Worm (Caenorhabditis elegans) whole organism, L3 larva: ENCODE measurements around the gene Y38H6C.8.

Experiments used
- R02D3.7 ChIP-seq: fragments of 150-350 bp; optimal IDR thresholded peaks from 2 replicates; lab custom pipeline; 2014; ENCODE audit warnings: missing biosample characterization, missing genetic modification characterization
- ZK546.5 ChIP-seq: sonication (generic microtip); optimal IDR thresholded peaks from 2 replicates; lab custom pipeline; 2017; ENCODE audit warnings: missing biosample characterization, missing genetic modification characterization
- aly-2 ChIP-seq: fragments of 150-350 bp; optimal IDR thresholded peaks from 2 replicates; lab custom pipeline; 2014; ENCODE audit warnings: missing biosample characterization, missing genetic modification characterization
- ama-1 ChIP-seq: fragments of 150-350 bp; optimal IDR thresholded peaks from 2 replicates; lab custom pipeline; 2018
- ceh-16 ChIP-seq: sonication (generic microtip); optimal IDR thresholded peaks from 2 replicates; lab custom pipeline; 2017; ENCODE audit warnings: missing biosample characterization, missing genetic modification characterization
- ceh-82 ChIP-seq: fragments of 150-350 bp; optimal IDR thresholded peaks from 2 replicates; lab custom pipeline; 2014; ENCODE audit warnings: missing biosample characterization, missing genetic modification characterization
- ceh-9 ChIP-seq: sonication (generic microtip); optimal IDR thresholded peaks from 2 replicates; lab custom pipeline; 2018; ENCODE audit warnings: missing biosample characterization, missing genetic modification characterization
- egl-27 ChIP-seq: sonication (generic microtip); optimal IDR thresholded peaks from 4 replicates; lab custom pipeline; 2017; ENCODE audit warnings: missing biosample characterization, missing genetic modification reagents, missing genetic modification characterization
- egl-5 ChIP-seq: fragments of 150-350 bp; optimal IDR thresholded peaks from 2 replicates; lab custom pipeline; 2017; ENCODE audit warnings: missing biosample characterization, missing genetic modification reagents, missing genetic modification characterization, inconsistent platforms
- elt-1 ChIP-seq: fragments of 150-350 bp; optimal IDR thresholded peaks from 2 replicates; lab custom pipeline; 2014; ENCODE audit warnings: missing biosample characterization, missing genetic modification characterization
- elt-2 ChIP-seq: sonication (generic microtip); optimal IDR thresholded peaks from 2 replicates; lab custom pipeline; 2016; ENCODE audit warnings: missing genetic modification reagents, mild to moderate bottlenecking, missing genetic modification characterization, missing compliant biosample characterization
- elt-3 ChIP-seq, 3 experiments: fragments of 150-350 bp in 1 of 3; sonication (generic microtip) in 2 of 3; optimal IDR thresholded peaks; 2 replicates in 2 of 3; 4 replicates in 1 of 3; lab custom pipeline; 2014 to 2017; ENCODE audit warnings: missing biosample characterization in 3 of 3, missing genetic modification characterization in 3 of 3
- eor-1 ChIP-seq, 2 experiments: fragments of 150-350 bp; optimal IDR thresholded peaks; 2 replicates each; lab custom pipeline; 2014 to 2018; ENCODE audit warnings: missing biosample characterization in 2 of 2, missing genetic modification characterization in 2 of 2
- fkh-10 ChIP-seq: sonication (generic microtip); optimal IDR thresholded peaks from 2 replicates; lab custom pipeline; 2017; ENCODE audit warnings: missing biosample characterization, missing genetic modification reagents, missing genetic modification characterization
- fos-1 ChIP-seq: fragments of 150-350 bp; optimal IDR thresholded peaks from 2 replicates; lab custom pipeline; 2014; ENCODE audit warnings: missing biosample characterization, missing genetic modification characterization
- hmg-11 ChIP-seq: sonication (generic microtip); optimal IDR thresholded peaks from 2 replicates; lab custom pipeline; 2016; ENCODE audit warnings: missing genetic modification characterization, missing compliant biosample characterization
- jun-1 ChIP-seq: fragments of 150-350 bp; optimal IDR thresholded peaks from 2 replicates; lab custom pipeline; 2014; ENCODE audit warnings: missing biosample characterization, missing genetic modification reagents, missing genetic modification characterization
- lsy-12 ChIP-seq: sonication (generic microtip); optimal IDR thresholded peaks from 2 replicates; lab custom pipeline; 2016; ENCODE audit warnings: mild to moderate bottlenecking, missing genetic modification characterization, missing compliant biosample characterization
- mdl-1 ChIP-seq: fragments of 150-350 bp; optimal IDR thresholded peaks from 2 replicates; lab custom pipeline; 2014; ENCODE audit warnings: missing biosample characterization, missing genetic modification characterization
- nhr-12 ChIP-seq: fragments of 150-350 bp; optimal IDR thresholded peaks from 2 replicates; lab custom pipeline; 2014; ENCODE audit warnings: missing biosample characterization, missing genetic modification characterization
- nhr-23 ChIP-seq: fragments of 150-350 bp; optimal IDR thresholded peaks from 2 replicates; lab custom pipeline; 2014; ENCODE audit warnings: missing biosample characterization, missing genetic modification reagents, missing genetic modification characterization
- nhr-25 ChIP-seq: sonication (generic microtip); optimal IDR thresholded peaks from 2 replicates; lab custom pipeline; 2017; ENCODE audit warnings: missing biosample characterization, missing genetic modification characterization
- nhr-28 ChIP-seq: fragments of 150-350 bp; optimal IDR thresholded peaks from 2 replicates; lab custom pipeline; 2014; ENCODE audit warnings: missing biosample characterization, missing genetic modification characterization
- nhr-43 ChIP-seq: sonication (generic microtip); optimal IDR thresholded peaks from 2 replicates; lab custom pipeline; 2016; ENCODE audit warnings: mild to moderate bottlenecking, missing genetic modification characterization, missing compliant biosample characterization; ENCODE audit not compliant: poor library complexity, severe bottlenecking
- nhr-76 ChIP-seq: fragments of 150-350 bp; sonication (generic microtip); optimal IDR thresholded peaks from 5 replicates; lab custom pipeline; 2014; ENCODE audit warnings: missing biosample characterization, missing genetic modification characterization
- pha-4 ChIP-seq: fragments of 150-350 bp; optimal IDR thresholded peaks from 2 replicates; lab custom pipeline; 2014; ENCODE audit warnings: missing biosample characterization, missing genetic modification reagents, missing genetic modification characterization
- pqm-1 ChIP-seq: fragments of 150-350 bp; optimal IDR thresholded peaks from 2 replicates; lab custom pipeline; 2017; ENCODE audit warnings: missing biosample characterization, missing genetic modification characterization, inconsistent platforms
- sea-2 ChIP-seq: fragments of 150-350 bp; sonication (generic microtip); optimal IDR thresholded peaks from 4 replicates; lab custom pipeline; 2014; ENCODE audit warnings: missing biosample characterization, missing genetic modification reagents, missing genetic modification characterization
- skn-1 ChIP-seq: fragments of 150-350 bp; optimal IDR thresholded peaks from 2 replicates; lab custom pipeline; 2014; ENCODE audit warnings: missing biosample characterization, missing genetic modification characterization
- snpc-4 ChIP-seq: fragments of 150-350 bp; optimal IDR thresholded peaks from 2 replicates; lab custom pipeline; 2014; ENCODE audit warnings: missing biosample characterization, missing genetic modification characterization
- unc-39 ChIP-seq: sonication (generic microtip); optimal IDR thresholded peaks from 4 replicates; lab custom pipeline; 2017; ENCODE audit warnings: missing biosample characterization, missing genetic modification characterization
- unc-62 ChIP-seq: fragments of 150-350 bp; sonication (generic microtip); optimal IDR thresholded peaks from 4 replicates; lab custom pipeline; 2014; ENCODE audit warnings: missing biosample characterization, missing genetic modification reagents, missing genetic modification characterization
- ztf-11 ChIP-seq: fragments of 150-350 bp; optimal IDR thresholded peaks from 2 replicates; lab custom pipeline; 2014; ENCODE audit warnings: missing biosample characterization, missing genetic modification characterization
- ztf-4 ChIP-seq: fragments of 150-350 bp; optimal IDR thresholded peaks from 2 replicates; lab custom pipeline; 2014; ENCODE audit warnings: missing biosample characterization, missing genetic modification characterization

Y38H6C.8 gene

DNA sequence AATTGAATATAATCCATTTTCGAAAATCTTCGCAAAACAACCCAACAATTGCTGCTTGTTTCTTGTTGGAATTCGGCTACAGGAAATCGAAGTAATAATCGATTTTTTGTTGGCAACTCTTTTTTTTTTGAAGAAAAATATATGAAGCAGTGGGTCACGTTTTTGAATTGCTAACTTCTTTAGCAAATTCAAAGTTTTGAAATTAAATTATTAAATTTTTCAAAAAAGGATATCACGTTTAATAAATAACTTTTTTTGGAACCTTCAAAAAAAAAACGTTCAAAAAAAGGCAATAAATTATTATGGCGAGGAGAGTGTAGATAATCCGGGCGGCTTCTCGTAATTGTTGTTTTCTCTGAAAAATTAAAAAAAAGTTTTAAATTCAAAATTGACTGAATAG is 22.4 kb downstream of the Y38H6C.8 start, which contains the start of gene Y38H6C.15:
TSS of gene Y38H6C.15 (minus strand) at position 101 of the 400 bp plus-strand sequence.
- TF ChIP-seq elt-1 (tag; lab: Kevin White, UChicago) (no peak), fkh-10 (GFP tag; lab: Kevin White, UChicago) (no peak), aly-2 (tag; lab: Kevin White, UChicago) (no peak), snpc-4 (tag; lab: Kevin White, UChicago) (no peak), ztf-4 (tag; lab: Kevin White, UChicago) (no peak), ceh-82 (tag; lab: Kevin White, UChicago) (no peak), fos-1 (tag; lab: Kevin White, UChicago) (no peak), ZK546.5 (tag; lab: Kevin White, UChicago) (no peak), ztf-11 (tag; lab: Kevin White, UChicago) (no peak)

DNA sequence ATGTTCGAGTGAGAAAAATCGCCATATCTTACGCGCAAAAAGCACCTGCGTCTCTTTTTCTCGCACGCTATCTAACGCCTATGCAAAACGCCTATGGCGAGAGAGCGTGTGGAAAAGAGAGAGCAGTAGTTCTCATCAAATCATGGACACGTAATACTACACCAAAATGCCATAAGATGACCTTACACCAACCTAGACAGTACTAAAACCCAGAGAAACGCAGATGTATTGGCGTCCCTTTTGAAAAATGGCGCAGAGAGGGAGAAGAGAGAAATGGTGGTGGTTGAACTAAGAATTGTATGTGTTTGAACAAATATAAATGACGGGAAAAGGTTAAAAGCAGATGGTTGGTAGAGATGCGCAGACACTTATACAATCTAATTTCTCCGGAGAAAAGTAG is 25.3 kb downstream of the Y38H6C.8 start, which contains the start of gene Y38H6C.16:
TSS of gene Y38H6C.16 (minus strand) at position 293 of the 400 bp plus-strand sequence.
- TF ChIP-seq nhr-25, result peak; percentile 49
- TF ChIP-seq ztf-11 (tag; lab: Kevin White, UChicago), result no peak

DNA sequence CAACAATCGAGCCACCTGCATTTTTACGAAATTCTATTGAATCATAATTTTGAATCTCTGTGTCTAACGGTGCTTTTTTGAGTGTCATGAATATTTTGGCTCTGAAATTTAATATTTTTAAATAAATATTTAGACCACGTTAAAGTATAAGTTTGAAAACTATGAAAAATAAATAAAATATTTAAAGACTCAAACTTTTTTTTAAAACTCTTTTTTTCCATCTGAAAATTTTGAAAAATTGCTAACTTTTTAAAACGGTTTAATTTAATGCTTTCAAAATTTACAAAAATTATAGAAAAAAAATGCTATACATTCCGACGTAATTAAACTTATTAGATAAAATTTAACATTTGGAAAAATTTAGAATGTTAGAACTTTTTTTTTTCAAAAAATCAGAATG is 30.3 kb downstream of the Y38H6C.8 start, which contains the start of gene slc-36.3:
TSS of gene slc-36.3 (minus strand) at position 101 of the 400 bp plus-strand sequence.
- TF ChIP-seq unc-39 (tag; lab: Kevin White, UChicago) (no peak), nhr-28 (no peak), egl-5 (tag; lab: Kevin White, UChicago) (no peak)

DNA sequence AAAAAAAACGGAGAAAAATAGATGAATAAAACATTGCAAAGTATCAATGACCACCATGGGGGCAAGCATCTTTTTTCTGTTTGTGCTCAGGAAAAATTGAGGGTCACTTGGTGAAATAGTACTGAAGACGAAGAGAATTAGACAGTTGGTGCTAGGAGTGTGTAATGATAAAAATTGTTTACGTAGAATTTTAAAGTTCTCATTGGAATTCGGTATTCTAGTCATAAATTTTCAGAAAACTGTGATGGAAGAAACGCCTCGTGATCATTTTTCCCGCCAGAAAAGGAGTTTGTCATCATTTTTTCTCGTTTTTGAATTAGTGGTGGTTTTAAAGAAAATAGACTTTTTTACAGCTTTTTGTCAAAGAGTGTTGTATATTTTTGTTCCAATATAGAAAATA is 30.8 kb downstream of the Y38H6C.8 start:
- TF ChIP-seq skn-1 (tag; lab: Kevin White, UChicago) (no peak), pha-4 (peak; percentile 16), elt-2 (peak; percentile 13)

DNA sequence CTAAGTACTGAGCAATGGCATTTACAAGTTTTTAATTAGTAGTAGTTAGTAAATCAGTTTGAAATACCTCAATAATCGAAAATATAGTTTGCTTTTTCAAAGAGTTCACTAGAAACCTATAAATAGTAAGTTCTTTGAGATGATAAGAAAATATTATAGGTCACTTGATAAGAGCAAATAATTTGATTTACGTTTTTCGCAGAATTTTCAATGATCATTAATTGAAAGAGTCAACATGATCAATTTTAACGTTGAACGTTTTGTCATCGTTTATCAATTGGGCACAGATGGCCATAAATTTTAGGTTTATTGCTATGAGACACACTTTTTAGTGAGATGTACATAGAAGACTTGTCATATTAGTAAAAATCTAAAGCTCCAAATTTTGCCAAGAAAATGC is 32.0 kb downstream of the Y38H6C.8 start:
- peak; percentile 41 for TF ChIP-seq elt-2
- TF ChIP-seq elt-1 (tag; lab: Kevin White, UChicago), result no peak
- TF ChIP-seq pha-4, result peak; percentile 53
- TF ChIP-seq eor-1 (tag; optimal IDR thresholded peaks at IDR 0.05; lab: Kevin White, UChicago), result no peak
- peak; percentile 71 for TF ChIP-seq pqm-1 (tag; lab: Kevin White, UChicago)
- no peak for TF ChIP-seq nhr-12

DNA sequence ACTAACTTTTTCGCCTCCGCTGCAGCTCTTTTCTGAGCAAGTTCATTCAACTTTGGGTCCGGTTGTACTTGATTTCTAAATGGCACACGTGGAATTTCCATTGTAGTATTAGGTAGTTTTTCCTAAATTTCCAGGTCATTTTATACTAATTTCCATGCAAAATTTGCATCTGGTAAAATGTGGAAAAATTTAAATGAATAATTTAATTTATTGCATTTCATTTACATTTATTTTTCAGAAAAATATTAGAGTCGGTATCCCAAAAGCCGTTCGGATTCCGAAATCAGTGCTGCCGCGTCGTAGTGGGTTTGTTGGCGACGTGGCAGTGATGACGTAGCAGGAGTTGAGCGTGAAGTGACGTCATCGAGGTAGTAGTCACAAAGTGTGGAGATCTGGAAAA is 33.3 kb downstream of the Y38H6C.8 start, which contains the start of gene Y38H6C.18:
TSS of gene Y38H6C.18 (minus strand) at position 101 of the 400 bp plus-strand sequence.
- TF ChIP-seq egl-5 (tag; lab: Kevin White, UChicago) (no peak), nhr-23 (no peak), mdl-1 (tag; lab: Kevin White, UChicago) (no peak)

DNA sequence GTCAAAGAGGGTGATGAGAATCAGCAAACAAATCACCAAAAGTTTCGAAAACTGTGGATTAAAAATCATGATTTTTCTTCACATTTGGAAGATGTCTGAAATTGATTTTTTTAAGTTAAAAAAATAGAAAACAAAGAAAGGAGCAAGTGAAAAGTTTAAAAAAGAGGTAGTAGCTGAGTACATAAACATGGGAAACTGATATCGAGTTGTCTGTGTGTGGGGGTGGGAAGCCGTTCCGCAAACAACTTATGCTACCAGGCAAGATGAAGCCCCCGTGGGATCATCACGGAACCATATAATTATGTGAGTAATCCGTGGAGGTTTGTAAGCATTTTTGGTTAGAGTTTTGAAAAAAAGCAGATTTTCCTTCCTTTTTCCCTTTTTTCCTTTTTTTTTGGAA is 37.3 kb downstream of the Y38H6C.8 start, which contains the start of gene Y38H6C.20:
TSS of gene Y38H6C.20 (minus strand) at position 101 of the 400 bp plus-strand sequence.
- no peak for TF ChIP-seq snpc-4 (tag; lab: Kevin White, UChicago)
- TF ChIP-seq ceh-16 (tag; lab: Kevin White, UChicago), result no peak
- no peak for TF ChIP-seq ztf-11 (tag; lab: Kevin White, UChicago)
- TF ChIP-seq unc-62 (GFP tag; lab: Kevin White, UChicago), result no peak
- no peak for TF ChIP-seq nhr-43 (tag; lab: Kevin White, UChicago)
- TF ChIP-seq nhr-76 (tag; lab: Kevin White, UChicago), result no peak
- no peak for TF ChIP-seq ama-1 (lab: Kevin White, UChicago)
- TF ChIP-seq, all 47 proteins: peak for 0

DNA sequence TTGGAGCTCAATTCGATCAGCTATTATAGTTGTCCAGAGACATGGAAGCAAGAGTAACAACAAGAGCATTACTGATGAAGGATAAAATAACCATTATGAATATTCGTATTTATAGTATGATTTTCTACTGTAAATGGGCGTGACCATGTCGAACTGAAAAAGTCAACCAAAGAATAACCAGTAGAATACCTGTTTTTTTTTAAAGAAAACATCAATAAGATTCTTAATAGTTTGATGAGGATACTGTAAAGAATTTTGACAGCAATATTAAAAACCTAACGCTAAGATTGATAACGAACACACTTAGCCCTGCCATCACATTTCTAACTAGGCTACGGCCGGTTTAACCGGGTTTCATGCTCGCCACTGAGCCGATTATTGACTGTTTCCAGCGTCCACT is 39.2 kb downstream of the Y38H6C.8 start, which contains the start of gene vmo-1:
TSS of gene vmo-1 (minus strand) at position 101 of the 400 bp plus-strand sequence.
- no peak for TF ChIP-seq lsy-12 (tag; lab: Kevin White, UChicago)
- TF ChIP-seq hmg-11 (tag; lab: Kevin White, UChicago), result no peak
- no peak for TF ChIP-seq fkh-10 (GFP tag; lab: Kevin White, UChicago)
- TF ChIP-seq ceh-9 (tag; lab: Kevin White, UChicago), result no peak
- no peak for TF ChIP-seq R02D3.7 (tag; lab: Kevin White, UChicago)
- TF ChIP-seq pqm-1 (tag; lab: Kevin White, UChicago), result no peak
- TF ChIP-seq egl-27 (tag; lab: Kevin White, UChicago), result no peak
- no peak for TF ChIP-seq elt-3 (tag; optimal IDR thresholded peaks at IDR 0.05; lab: Kevin White, UChicago)
- no peak for TF ChIP-seq fos-1 (tag; lab: Kevin White, UChicago)
- TF ChIP-seq nhr-76 (tag; lab: Kevin White, UChicago), result no peak
- TF ChIP-seq jun-1, result no peak
- TF ChIP-seq elt-1 (tag; lab: Kevin White, UChicago), result no peak
- TF ChIP-seq nhr-43 (tag; lab: Kevin White, UChicago), result no peak
- no peak for TF ChIP-seq eor-1 (tag; optimal IDR thresholded peaks at IDR 0.05; lab: Kevin White, UChicago)
- TF ChIP-seq snpc-4 (tag; lab: Kevin White, UChicago), result no peak
- TF ChIP-seq sea-2, result no peak
- TF ChIP-seq nhr-23, result no peak
